Worm (Caenorhabditis elegans) whole organism, L3 larva: ENCODE data around the gene R09H3.2.

ENCODE experiments used
- R02D3.7 ChIP-seq: fragments of 150-350 bp; optimal IDR thresholded peaks from 2 replicates; lab custom pipeline; 2014; ENCODE audit warnings: missing biosample characterization, missing genetic modification characterization
- ceh-28 ChIP-seq: fragments of 150-350 bp; optimal IDR thresholded peaks from 2 replicates; lab custom pipeline; 2014; ENCODE audit warnings: missing biosample characterization, missing genetic modification reagents, missing genetic modification characterization
- egl-27 ChIP-seq: sonication (generic microtip); optimal IDR thresholded peaks from 4 replicates; lab custom pipeline; 2017; ENCODE audit warnings: missing biosample characterization, missing genetic modification reagents, missing genetic modification characterization
- elt-3 ChIP-seq, 3 experiments: fragments of 150-350 bp in 1 of 3; sonication (generic microtip) in 2 of 3; optimal IDR thresholded peaks; 2 replicates in 2 of 3; 4 replicates in 1 of 3; lab custom pipeline; 2014 to 2017; ENCODE audit warnings: missing biosample characterization in 3 of 3, missing genetic modification characterization in 3 of 3
- fkh-10 ChIP-seq: sonication (generic microtip); optimal IDR thresholded peaks from 2 replicates; lab custom pipeline; 2017; ENCODE audit warnings: missing biosample characterization, missing genetic modification reagents, missing genetic modification characterization
- nhr-237 ChIP-seq: fragments of 150-350 bp; optimal IDR thresholded peaks from 2 replicates; lab custom pipeline; 2014; ENCODE audit warnings: missing biosample characterization, missing genetic modification characterization
- nhr-28 ChIP-seq: fragments of 150-350 bp; optimal IDR thresholded peaks from 2 replicates; lab custom pipeline; 2014; ENCODE audit warnings: missing biosample characterization, missing genetic modification characterization
- skn-1 ChIP-seq: fragments of 150-350 bp; optimal IDR thresholded peaks from 2 replicates; lab custom pipeline; 2014; ENCODE audit warnings: missing biosample characterization, missing genetic modification characterization
- unc-39 ChIP-seq: sonication (generic microtip); optimal IDR thresholded peaks from 4 replicates; lab custom pipeline; 2017; ENCODE audit warnings: missing biosample characterization, missing genetic modification characterization
- unc-62 ChIP-seq: fragments of 150-350 bp; sonication (generic microtip); optimal IDR thresholded peaks from 4 replicates; lab custom pipeline; 2014; ENCODE audit warnings: missing biosample characterization, missing genetic modification reagents, missing genetic modification characterization

DNA sequence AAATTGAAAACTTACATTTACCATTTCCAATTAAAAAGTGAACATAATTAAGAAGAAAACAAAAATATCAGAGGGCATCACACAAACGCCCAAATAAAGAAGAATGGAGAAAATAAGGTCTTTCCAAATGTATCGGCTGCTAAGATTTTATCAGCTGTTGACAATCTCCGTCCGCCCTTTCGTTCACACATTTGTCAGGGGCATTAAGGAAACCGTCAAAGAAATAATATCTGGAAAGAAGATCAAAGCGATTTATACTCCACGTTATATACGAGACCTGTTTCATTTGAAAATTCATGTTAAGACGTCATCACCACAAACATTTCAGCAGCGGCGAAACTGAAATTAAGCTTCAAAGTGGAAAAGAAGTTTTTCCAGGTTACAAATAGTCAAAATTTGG, 47.7 kb upstream of the R09H3.2 start, which contains the start of gene fbxa-52:
- TF ChIP-seq nhr-237 (tag; lab: Kevin White, UChicago) (no peak), egl-27 (tag; lab: Kevin White, UChicago) (no peak), unc-62 (GFP tag; lab: Kevin White, UChicago) (no peak), R02D3.7 (no peak), skn-1 (no peak), elt-3 (tag; optimal IDR thresholded peaks at IDR 0.05; lab: Kevin White, UChicago) (no peak), unc-39 (no peak), fkh-10 (GFP tag; lab: Kevin White, UChicago) (no peak), ceh-28 (tag; lab: Kevin White, UChicago) (no peak), nhr-28 (tag; lab: Kevin White, UChicago) (no peak)
